Worm (Caenorhabditis elegans) whole organism, mixed stage, embryonic: ENCODE measurements around the gene B0024.15.
A peak's percentile ranks its signal among the peaks of the same experiment; 100 is the strongest.

ENCODE experiments used
- M03D4.4 ChIP-seq: sonication (generic microtip); optimal IDR thresholded peaks from 2 replicates; lab custom pipeline; 2017; ENCODE audit warnings: mild to moderate bottlenecking, missing genetic modification characterization, missing compliant biosample characterization
- bed-3 ChIP-seq: fragments of 200-800 bp; sonication (Bioruptor generic); optimal IDR thresholded peaks from 3 replicates; lab custom pipeline; 2018; ENCODE audit warnings: mild to moderate bottlenecking, missing genetic modification characterization, moderate library complexity, missing compliant biosample characterization
- blmp-1 ChIP-seq: fragments of 150-350 bp; optimal IDR thresholded peaks from 2 replicates; lab custom pipeline; 2014; ENCODE audit warnings: missing biosample characterization, missing genetic modification characterization
- ceh-39 ChIP-seq: fragments of 150-350 bp; optimal IDR thresholded peaks from 2 replicates; lab custom pipeline; 2014; ENCODE audit warnings: missing biosample characterization, missing genetic modification characterization
- ceh-43 ChIP-seq: fragments of 200-800 bp; sonication (Bioruptor generic); optimal IDR thresholded peaks from 2 replicates; lab custom pipeline; 2018; ENCODE audit warnings: mild to moderate bottlenecking, missing genetic modification characterization, moderate library complexity, missing compliant biosample characterization
- ceh-83 ChIP-seq: fragments of 200-800 bp; sonication (Bioruptor generic); optimal IDR thresholded peaks from 2 replicates; lab custom pipeline; 2018; ENCODE audit warnings: mild to moderate bottlenecking, missing genetic modification characterization, missing compliant biosample characterization
- ces-1 ChIP-seq: fragments of 150-350 bp; optimal IDR thresholded peaks from 2 replicates; lab custom pipeline; 2014; ENCODE audit warnings: missing biosample characterization, missing genetic modification reagents, missing genetic modification characterization
- drap-1 ChIP-seq: fragments of 200-800 bp; sonication (Bioruptor generic); optimal IDR thresholded peaks from 3 replicates; lab custom pipeline; 2018; ENCODE audit warnings: mild to moderate bottlenecking, missing genetic modification characterization, missing compliant biosample characterization
- elt-1 ChIP-seq: sonication (generic microtip); optimal IDR thresholded peaks from 2 replicates; lab custom pipeline; 2017; ENCODE audit warnings: missing genetic modification characterization, mild to moderate bottlenecking, missing compliant biosample characterization, antibody characterized with exemption, moderate library complexity, borderline replicate concordance; ENCODE audit not compliant: insufficient read depth
- elt-3 ChIP-seq: fragments of 150-350 bp; optimal IDR thresholded peaks from 2 replicates; lab custom pipeline; 2014; ENCODE audit warnings: missing biosample characterization, missing genetic modification characterization
- flh-1 ChIP-seq: fragments of 200-800 bp; sonication (Bioruptor generic); optimal IDR thresholded peaks from 2 replicates; lab custom pipeline; 2018; ENCODE audit warnings: mild to moderate bottlenecking, missing genetic modification characterization, moderate library complexity, missing compliant biosample characterization
- ham-2 ChIP-seq: fragments of 200-800 bp; sonication (Bioruptor generic); optimal IDR thresholded peaks from 2 replicates; lab custom pipeline; 2018; ENCODE audit warnings: mild to moderate bottlenecking, missing genetic modification characterization, missing compliant biosample characterization
- hlh-1 ChIP-seq: fragments of 150-350 bp; optimal IDR thresholded peaks from 2 replicates; lab custom pipeline; 2014; ENCODE audit warnings: missing biosample characterization, missing genetic modification reagents, missing genetic modification characterization
- lin-13 ChIP-seq: fragments of 150-350 bp; optimal IDR thresholded peaks from 2 replicates; lab custom pipeline; 2014; ENCODE audit warnings: missing biosample characterization, missing genetic modification characterization
- lin-32 ChIP-seq: fragments of 200-800 bp; sonication (Bioruptor generic); optimal IDR thresholded peaks from 2 replicates; lab custom pipeline; 2018; ENCODE audit warnings: mild to moderate bottlenecking, missing genetic modification characterization, missing compliant biosample characterization
- lsy-2 ChIP-seq: fragments of 150-350 bp; optimal IDR thresholded peaks from 2 replicates; lab custom pipeline; 2014; ENCODE audit warnings: missing biosample characterization, missing genetic modification characterization
- mep-1 ChIP-seq: fragments of 150-350 bp; optimal IDR thresholded peaks from 2 replicates; lab custom pipeline; 2017; ENCODE audit warnings: missing biosample characterization, missing genetic modification reagents, missing genetic modification characterization, inconsistent platforms
- nhr-2 ChIP-seq: fragments of 150-350 bp; optimal IDR thresholded peaks from 2 replicates; lab custom pipeline; 2014; ENCODE audit warnings: missing biosample characterization, missing genetic modification characterization
- nhr-237 ChIP-seq: fragments of 150-350 bp; optimal IDR thresholded peaks from 2 replicates; lab custom pipeline; 2014; ENCODE audit warnings: missing biosample characterization, missing genetic modification characterization
- nhr-28 ChIP-seq: fragments of 150-350 bp; optimal IDR thresholded peaks from 2 replicates; lab custom pipeline; 2014; ENCODE audit warnings: missing biosample characterization, missing genetic modification characterization
- pha-4 ChIP-seq: fragments of 150-350 bp; optimal IDR thresholded peaks from 2 replicates; lab custom pipeline; 2018; ENCODE audit warnings: missing biosample characterization, missing genetic modification reagents, missing genetic modification characterization
- sem-2 ChIP-seq: fragments of 200-800 bp; sonication (Bioruptor generic); optimal IDR thresholded peaks from 2 replicates; lab custom pipeline; 2018; ENCODE audit warnings: mild to moderate bottlenecking, missing genetic modification characterization, missing compliant biosample characterization
- snpc-4 ChIP-seq: fragments of 150-350 bp; optimal IDR thresholded peaks from 2 replicates; lab custom pipeline; 2014; ENCODE audit warnings: missing biosample characterization, missing genetic modification characterization
- tbx-8 ChIP-seq: fragments of 200-800 bp; sonication (Bioruptor generic); optimal IDR thresholded peaks from 2 replicates; lab custom pipeline; 2018; ENCODE audit warnings: mild to moderate bottlenecking, missing genetic modification characterization, moderate library complexity, missing compliant biosample characterization
- unc-120 ChIP-seq: sonication (generic microtip); optimal IDR thresholded peaks from 2 replicates; lab custom pipeline; 2017; ENCODE audit warnings: missing genetic modification characterization, missing compliant biosample characterization; ENCODE audit not compliant: poor library complexity, severe bottlenecking
- unc-39 ChIP-seq: fragments of 150-350 bp; optimal IDR thresholded peaks from 2 replicates; lab custom pipeline; 2014; ENCODE audit warnings: missing biosample characterization, missing genetic modification characterization
- unc-62 ChIP-seq: fragments of 150-350 bp; optimal IDR thresholded peaks from 2 replicates; lab custom pipeline; 2014; ENCODE audit warnings: missing biosample characterization, missing genetic modification reagents, missing genetic modification characterization
- zip-8 ChIP-seq: fragments of 150-350 bp; optimal IDR thresholded peaks from 2 replicates; lab custom pipeline; 2014; ENCODE audit warnings: missing biosample characterization, missing genetic modification characterization
- ztf-11 ChIP-seq: fragments of 150-350 bp; optimal IDR thresholded peaks from 2 replicates; lab custom pipeline; 2014; ENCODE audit warnings: missing biosample characterization, missing genetic modification characterization

B0024.15 gene

ce11 chrV:10255005-10255472 is 34.8 kb upstream of the B0024.15 start, which contains the start of gene rop-1:
Gene rop-1, minus strand, starts transcription at chrV:10255055.
- TF ChIP-seq blmp-1 (tag; lab: Kevin White, UChicago) (no peak), drap-1 (GFP tag; lab: Kevin White, UChicago) (no peak), M03D4.4 (tag; lab: Kevin White, UChicago) (no peak), zip-8 (tag; lab: Kevin White, UChicago) (no peak), ceh-83 (GFP tag; lab: Kevin White, UChicago) (no peak), lsy-2 (tag; lab: Kevin White, UChicago) (no peak), elt-1 (tag; lab: Kevin White, UChicago) (no peak), unc-62 (no peak), nhr-28 (no peak), sem-2 (GFP tag; lab: Kevin White, UChicago) (no peak), ceh-43 (no peak), mep-1 (tag; lab: Kevin White, UChicago) (no peak), hlh-1 (tag; lab: Kevin White, UChicago) (no peak)

- no peak for TF ChIP-seq pha-4
- no peak for TF ChIP-seq ceh-39 (tag; lab: Kevin White, UChicago)
- TF ChIP-seq lin-32 (GFP tag; lab: Kevin White, UChicago) = no peak
- TF ChIP-seq, all 35 proteins: peak for 0
Measured at ce11 chrV:10256050-10256449, 33.8 kb upstream of the B0024.15 start, which contains the start of gene nhr-232. Gene nhr-232, plus strand, starts transcription at chrV:10256170.

ce11 chrV:10260460-10260859 is 29.4 kb upstream of the B0024.15 start, which contains the start of gene sri-18:
Gene sri-18, minus strand, starts transcription at chrV:10260560.
- TF ChIP-seq ham-2 = no peak
- TF ChIP-seq, all 35 proteins: peak for 0

- TF ChIP-seq ceh-43 = no peak
- TF ChIP-seq ces-1 (GFP tag; lab: Kevin White, UChicago) = peak; percentile 52
Measured at ce11 chrV:10265019-10265418, 24.8 kb upstream of the B0024.15 start.

ce11 chrV:10266050-10266449 is 23.8 kb upstream of the B0024.15 start:
- TF ChIP-seq elt-3 (tag; lab: Kevin White, UChicago) (no peak), elt-1 (tag; lab: Kevin White, UChicago) (no peak), ces-1 (GFP tag; lab: Kevin White, UChicago) (peak; percentile 67)

ce11 chrV:10270214-10270613 is 19.6 kb upstream of the B0024.15 start, which contains the start of gene ric-4:
Gene ric-4, minus strand, starts transcription at chrV:10270314.
- TF ChIP-seq ceh-43 = no peak
- TF ChIP-seq ztf-11 (tag; lab: Kevin White, UChicago) = no peak
- no peak for TF ChIP-seq sem-2 (GFP tag; lab: Kevin White, UChicago)
- no peak for TF ChIP-seq blmp-1 (tag; lab: Kevin White, UChicago)
- no peak for TF ChIP-seq drap-1 (GFP tag; lab: Kevin White, UChicago)
- TF ChIP-seq snpc-4 (tag; lab: Kevin White, UChicago) = no peak
- no peak for TF ChIP-seq nhr-237
- no peak for TF ChIP-seq nhr-28
- peak; percentile 2 for TF ChIP-seq ces-1 (GFP tag; lab: Kevin White, UChicago)

- no peak for TF ChIP-seq nhr-2 (tag; lab: Kevin White, UChicago)
- TF ChIP-seq mep-1 (tag; lab: Kevin White, UChicago) = peak; percentile 51
- no peak for TF ChIP-seq elt-3 (tag; lab: Kevin White, UChicago)
- TF ChIP-seq drap-1 (GFP tag; lab: Kevin White, UChicago) = no peak
- TF ChIP-seq ces-1 (GFP tag; lab: Kevin White, UChicago) = peak; percentile 61
- TF ChIP-seq flh-1 (GFP tag; lab: Kevin White, UChicago) = no peak
Measured at ce11 chrV:10273837-10274236, 16.0 kb upstream of the B0024.15 start.

- no peak for TF ChIP-seq ceh-83 (GFP tag; lab: Kevin White, UChicago)
- no peak for TF ChIP-seq drap-1 (GFP tag; lab: Kevin White, UChicago)
- TF ChIP-seq nhr-28 = no peak
- TF ChIP-seq unc-120 (tag; lab: Kevin White, UChicago) = no peak
- TF ChIP-seq bed-3 (GFP tag; lab: Kevin White, UChicago) = no peak
- TF ChIP-seq elt-3 (tag; lab: Kevin White, UChicago) = no peak
- no peak for TF ChIP-seq tbx-8 (GFP tag; lab: Kevin White, UChicago)
- no peak for TF ChIP-seq blmp-1 (tag; lab: Kevin White, UChicago)
- no peak for TF ChIP-seq hlh-1 (tag; lab: Kevin White, UChicago)
- TF ChIP-seq ces-1 (GFP tag; lab: Kevin White, UChicago) = no peak
- TF ChIP-seq pha-4 = no peak
- no peak for TF ChIP-seq zip-8 (tag; lab: Kevin White, UChicago)
- no peak for TF ChIP-seq M03D4.4 (tag; lab: Kevin White, UChicago)
- no peak for TF ChIP-seq unc-39 (tag; lab: Kevin White, UChicago)
- TF ChIP-seq lin-13 = no peak
- no peak for TF ChIP-seq elt-1 (tag; lab: Kevin White, UChicago)
Measured at ce11 chrV:10275619-10276018, 14.2 kb upstream of the B0024.15 start, which contains the start of gene Y22F5A.11. Gene Y22F5A.11, minus strand, starts transcription at chrV:10275646.
